Worm (Caenorhabditis elegans) whole organism, midembryonic: ENCODE measurements around the gene ZK105.12.

Source experiments
- T22C8.4 ChIP-seq: fragments of 200-800 bp; sonication (Bioruptor generic); IDR thresholded peaks from 2 replicates; pipeline ENCODE4 v1.3.6; 2022; ENCODE audit warnings: missing genetic modification characterization, missing compliant biosample characterization
- cog-1 ChIP-seq: sonication (generic microtip); optimal IDR thresholded peaks from 2 replicates; lab custom pipeline; 2016; ENCODE audit warnings: missing genetic modification characterization, missing compliant biosample characterization
- flt-1 ChIP-seq: fragments of 200-800 bp; sonication (Bioruptor generic); IDR thresholded peaks from 2 replicates; pipeline ENCODE4 v1.3.6; 2022; ENCODE audit warnings: missing genetic modification characterization, missing compliant biosample characterization
- klf-2 ChIP-seq: fragments of 200-800 bp; sonication (Bioruptor generic); conservative IDR thresholded peaks from 2 replicates; pipeline ENCODE4 v1.3.6; 2022; ENCODE audit warnings: missing genetic modification reagents, missing genetic modification characterization, missing compliant biosample characterization
- med-1 ChIP-seq: sonication (generic microtip); optimal IDR thresholded peaks from 2 replicates; lab custom pipeline; 2017; ENCODE audit warnings: missing genetic modification characterization, mild to moderate bottlenecking, missing compliant biosample characterization, antibody characterized with exemption, missing genetic modification reagents; ENCODE audit not compliant: insufficient read depth
- ref-1 ChIP-seq: fragments of 200-800 bp; sonication (Bioruptor generic); conservative IDR thresholded peaks from 2 replicates; pipeline ENCODE4 v1.3.6; 2022; ENCODE audit warnings: missing genetic modification reagents, missing genetic modification characterization, missing compliant biosample characterization
- tab-1 ChIP-seq: fragments of 200-800 bp; sonication (Bioruptor generic); IDR thresholded peaks from 2 replicates; pipeline ENCODE4 v1.3.6; 2022; ENCODE audit warnings: missing genetic modification characterization, missing compliant biosample characterization
- ztf-23 ChIP-seq: fragments of 200-800 bp; sonication (Bioruptor generic); IDR thresholded peaks from 2 replicates; pipeline ENCODE4 v1.3.6; 2022; ENCODE audit warnings: missing genetic modification reagents, missing genetic modification characterization, missing compliant biosample characterization
- ztf-29 ChIP-seq: fragments of 200-800 bp; sonication (Bioruptor generic); IDR thresholded peaks from 2 replicates; pipeline ENCODE4 v1.3.6; 2022; ENCODE audit warnings: missing genetic modification reagents, missing genetic modification characterization, missing compliant biosample characterization

Gene ZK105.12

ce11 chrV:7683907-7684655 lies 31.9 kb downstream of the ZK105.12 start, which contains the start of gene sre-11:
Gene sre-11, minus strand, starts transcription at chrV:7683957.
- TF ChIP-seq T22C8.4 (GFP tag; lab: Robert Waterston, UW) (no peak), med-1 (GFP tag; lab: Kevin White, UChicago) (no peak), tab-1 (GFP tag; lab: Robert Waterston, UW) (no peak), ztf-23 (GFP tag; lab: Robert Waterston, UW) (no peak), flt-1 (GFP tag; lab: Robert Waterston, UW) (no peak)

- TF ChIP-seq med-1 (GFP tag; lab: Kevin White, UChicago) (no peak), ztf-23 (GFP tag; lab: Robert Waterston, UW) (no peak), ztf-29 (GFP tag; lab: Robert Waterston, UW) (no peak), T22C8.4 (GFP tag; lab: Robert Waterston, UW) (no peak), cog-1 (no peak), ref-1 (GFP tag; lab: Robert Waterston, UW) (no peak), tab-1 (GFP tag; lab: Robert Waterston, UW) (no peak), klf-2 (no peak), flt-1 (GFP tag; lab: Robert Waterston, UW) (no peak)
These were observed 34.5 kb downstream of the ZK105.12 start, which contains the start of gene cyp-33A1 for ce11 chrV:7681388-7681787. Gene cyp-33A1, minus strand, starts transcription at chrV:7681459.

- TF ChIP-seq ref-1 (GFP tag; lab: Robert Waterston, UW), result no peak
- no peak for TF ChIP-seq flt-1 (GFP tag; lab: Robert Waterston, UW)
- no peak for TF ChIP-seq med-1 (GFP tag; lab: Kevin White, UChicago)
- no peak for TF ChIP-seq cog-1
- no peak for TF ChIP-seq klf-2
- TF ChIP-seq tab-1 (GFP tag; lab: Robert Waterston, UW), result no peak
- no peak for TF ChIP-seq ztf-23 (GFP tag; lab: Robert Waterston, UW)
- TF ChIP-seq ztf-29 (GFP tag; lab: Robert Waterston, UW), result no peak
- TF ChIP-seq T22C8.4 (GFP tag; lab: Robert Waterston, UW), result no peak
These were observed 40.0 kb downstream of the ZK105.12 start, which contains the start of gene C12D5.3 for ce11 chrV:7675904-7676303. Gene C12D5.3, plus strand, starts transcription at chrV:7676204.

DNA sequence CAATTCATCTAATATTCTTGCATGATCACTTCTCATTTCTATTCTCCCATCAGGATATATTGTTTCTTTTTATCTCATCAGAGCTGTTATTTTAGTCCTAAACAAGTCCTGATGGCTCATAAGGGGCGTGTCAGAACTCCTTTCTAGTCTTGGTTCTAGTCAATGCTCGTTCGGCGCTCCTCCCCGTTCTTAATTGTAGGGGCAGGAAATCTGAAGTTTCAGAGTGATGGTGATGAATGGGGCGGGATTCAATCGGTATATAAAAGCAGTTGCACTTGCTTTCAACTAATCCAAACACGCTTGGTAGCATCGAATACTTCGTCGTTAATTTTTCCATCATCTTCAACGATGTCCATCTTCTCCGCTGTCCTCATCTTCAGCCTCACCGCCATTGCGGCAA lies 43.7 kb downstream of the ZK105.12 start, which contains the start of gene C12D5.4:
Gene C12D5.4, plus strand, starts transcription at position 301 of the 400 bp plus-strand sequence.
- no peak for TF ChIP-seq klf-2
- no peak for TF ChIP-seq flt-1 (GFP tag; lab: Robert Waterston, UW)
- no peak for TF ChIP-seq ztf-23 (GFP tag; lab: Robert Waterston, UW)
- no peak for TF ChIP-seq ztf-29 (GFP tag; lab: Robert Waterston, UW)
- no peak for TF ChIP-seq T22C8.4 (GFP tag; lab: Robert Waterston, UW)
- TF ChIP-seq med-1 (GFP tag; lab: Kevin White, UChicago), result no peak
- TF ChIP-seq cog-1, result no peak
- TF ChIP-seq tab-1 (GFP tag; lab: Robert Waterston, UW), result no peak
- no peak for TF ChIP-seq ref-1 (GFP tag; lab: Robert Waterston, UW)

DNA sequence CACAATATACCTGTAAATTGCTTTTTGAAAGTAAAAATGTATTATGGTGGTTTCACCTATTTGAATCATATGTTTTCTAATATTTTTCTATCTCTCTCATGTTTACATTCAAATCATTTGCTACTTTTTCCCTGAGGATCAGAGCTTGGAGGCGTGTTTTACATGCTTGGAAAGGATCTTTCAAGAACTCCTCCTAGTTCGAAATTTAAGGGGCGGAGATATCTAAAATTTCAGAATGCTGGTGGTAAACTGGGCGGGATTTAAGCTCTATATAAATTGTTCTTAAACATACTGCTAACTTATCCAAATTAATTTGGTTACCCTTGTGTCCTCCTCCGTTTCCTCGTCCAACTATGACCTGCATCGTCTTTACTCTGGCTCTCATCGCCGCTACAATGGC lies 48.0 kb downstream of the ZK105.12 start, which contains the start of gene C12D5.5:
Gene C12D5.5, plus strand, starts transcription at position 301 of the 400 bp plus-strand sequence.
- TF ChIP-seq klf-2 (no peak), tab-1 (GFP tag; lab: Robert Waterston, UW) (no peak), T22C8.4 (GFP tag; lab: Robert Waterston, UW) (no peak), flt-1 (GFP tag; lab: Robert Waterston, UW) (no peak)
